Worm (Caenorhabditis elegans) whole organism, young adult: ENCODE results near the gene T25C12.3.

Source experiments
- B0261.1 ChIP-seq: sonication (generic microtip); optimal IDR thresholded peaks from 2 replicates; lab custom pipeline; 2016; ENCODE audit warnings: mild to moderate bottlenecking, missing genetic modification characterization, moderate library complexity, missing compliant biosample characterization
- C06A6.2 ChIP-seq: fragments of 200-800 bp; sonication (Bioruptor generic); conservative IDR thresholded peaks from 2 replicates; pipeline ENCODE4 v1.3.6; 2022; ENCODE audit warnings: missing genetic modification characterization, missing compliant biosample characterization
- F22D6.2 ChIP-seq: sonication (generic microtip); optimal IDR thresholded peaks from 2 replicates; lab custom pipeline; 2016; ENCODE audit warnings: mild to moderate bottlenecking, missing genetic modification characterization, missing compliant biosample characterization
- F33H1.4 ChIP-seq: fragments of 200-800 bp; sonication (Bioruptor generic); IDR thresholded peaks from 2 replicates; pipeline ENCODE4 v1.3.6; 2022; ENCODE audit warnings: missing genetic modification reagents, missing genetic modification characterization, missing compliant biosample characterization
- F37B4.10 ChIP-seq: fragments of 200-800 bp; sonication (Bioruptor generic); IDR thresholded peaks from 2 replicates; pipeline ENCODE4 v1.3.6; 2022; ENCODE audit warnings: missing genetic modification characterization, missing compliant biosample characterization
- F57C9.4 ChIP-seq: sonication (generic microtip); optimal IDR thresholded peaks from 2 replicates; lab custom pipeline; 2017; ENCODE audit warnings: mild to moderate bottlenecking, missing genetic modification characterization, missing compliant biosample characterization
- K12H6.12 ChIP-seq: fragments of 200-800 bp; sonication (Bioruptor generic); optimal IDR thresholded peaks from 2 replicates; lab custom pipeline; 2018; ENCODE audit warnings: mild to moderate bottlenecking, missing genetic modification characterization, missing compliant biosample characterization
- T26A5.8 ChIP-seq: sonication (generic microtip); optimal IDR thresholded peaks from 2 replicates; lab custom pipeline; 2016; ENCODE audit warnings: missing genetic modification characterization, missing compliant biosample characterization
- Y53G8AR.9 ChIP-seq: fragments of 200-800 bp; sonication (Bioruptor generic); conservative IDR thresholded peaks from 2 replicates; pipeline ENCODE4 v1.3.6; 2022; ENCODE audit warnings: missing genetic modification reagents, missing genetic modification characterization, missing compliant biosample characterization
- Y79H2A.3 ChIP-seq: fragments of 200-800 bp; sonication (Bioruptor generic); conservative IDR thresholded peaks from 2 replicates; pipeline ENCODE4 v1.3.6; 2022; ENCODE audit warnings: missing genetic modification reagents, missing genetic modification characterization, missing compliant biosample characterization
- akir-1 ChIP-seq: fragments of 200-800 bp; sonication (Bioruptor generic); optimal IDR thresholded peaks from 2 replicates; lab custom pipeline; 2018; ENCODE audit warnings: mild to moderate bottlenecking, missing genetic modification characterization, moderate library complexity, missing compliant biosample characterization
- atf-7 ChIP-seq: sonication (generic microtip); optimal IDR thresholded peaks from 2 replicates; lab custom pipeline; 2017; ENCODE audit warnings: mild to moderate bottlenecking, missing genetic modification characterization, missing compliant biosample characterization
- attf-3 ChIP-seq: fragments of 200-800 bp; sonication (Bioruptor generic); conservative IDR thresholded peaks from 2 replicates; pipeline ENCODE4 v1.3.6; 2022; ENCODE audit warnings: missing genetic modification reagents, missing genetic modification characterization, missing compliant biosample characterization
- bed-1 ChIP-seq: fragments of 200-800 bp; sonication (Bioruptor generic); IDR thresholded peaks from 2 replicates; pipeline ENCODE4 v1.3.6; 2022; ENCODE audit warnings: missing genetic modification reagents, missing genetic modification characterization, missing compliant biosample characterization
- cebp-2 ChIP-seq: fragments of 200-800 bp; sonication (Bioruptor generic); IDR thresholded peaks from 2 replicates; pipeline ENCODE4 v1.3.6; 2022; ENCODE audit warnings: missing genetic modification characterization, missing compliant biosample characterization
- ceh-27 ChIP-seq: fragments of 200-800 bp; sonication (Bioruptor generic); optimal IDR thresholded peaks from 2 replicates; lab custom pipeline; 2018; ENCODE audit warnings: mild to moderate bottlenecking, missing genetic modification characterization, moderate library complexity, missing compliant biosample characterization
- ceh-58 ChIP-seq: fragments of 200-800 bp; sonication (Bioruptor generic); IDR thresholded peaks from 2 replicates; pipeline ENCODE4 v1.3.6; 2022; ENCODE audit warnings: missing genetic modification characterization, missing compliant biosample characterization
- ceh-79 ChIP-seq: sonication (generic microtip); optimal IDR thresholded peaks from 2 replicates; lab custom pipeline; 2017; ENCODE audit warnings: mild to moderate bottlenecking, missing genetic modification characterization, missing compliant biosample characterization
- dpff-1 ChIP-seq: sonication (generic microtip); optimal IDR thresholded peaks from 2 replicates; lab custom pipeline; 2017; ENCODE audit warnings: mild to moderate bottlenecking, missing genetic modification characterization, missing compliant biosample characterization
- dpl-1 ChIP-seq: fragments of 150-350 bp; optimal IDR thresholded peaks from 2 replicates; lab custom pipeline; 2014; ENCODE audit warnings: missing biosample characterization, missing genetic modification reagents, missing genetic modification characterization
- egl-18 ChIP-seq: fragments of 200-800 bp; sonication (Bioruptor generic); IDR thresholded peaks from 2 replicates; pipeline ENCODE4 v1.3.6; 2022; ENCODE audit warnings: missing genetic modification reagents, missing genetic modification characterization, missing compliant biosample characterization
- egrh-3 ChIP-seq: fragments of 200-800 bp; sonication (Bioruptor generic); IDR thresholded peaks from 2 replicates; pipeline ENCODE4 v1.3.6; 2022; ENCODE audit warnings: missing genetic modification reagents, missing genetic modification characterization, missing compliant biosample characterization
- fkh-3 ChIP-seq: sonication (generic microtip); optimal IDR thresholded peaks from 2 replicates; lab custom pipeline; 2016; ENCODE audit warnings: mild to moderate bottlenecking, missing genetic modification characterization, missing compliant biosample characterization
- hlh-12 ChIP-seq: sonication (generic microtip); optimal IDR thresholded peaks from 2 replicates; lab custom pipeline; 2016; ENCODE audit warnings: missing genetic modification characterization, missing compliant biosample characterization
- hmg-1.2 ChIP-seq: fragments of 200-800 bp; sonication (Bioruptor generic); IDR thresholded peaks from 2 replicates; pipeline ENCODE4 v1.3.6; 2022; ENCODE audit warnings: missing genetic modification reagents, missing genetic modification characterization, missing compliant biosample characterization
- hrde-1 ChIP-seq: sonication (generic microtip); optimal IDR thresholded peaks from 2 replicates; lab custom pipeline; 2016; ENCODE audit warnings: missing genetic modification characterization, mild to moderate bottlenecking, missing compliant biosample characterization, moderate library complexity, missing genotype, missing genetic modification reagents, borderline replicate concordance
- hsf-1 ChIP-seq: fragments of 200-800 bp; sonication (Bioruptor generic); IDR thresholded peaks from 2 replicates; pipeline ENCODE4 v1.3.6; 2022; ENCODE audit warnings: missing genetic modification reagents, missing genetic modification characterization, missing compliant biosample characterization
- let-526 ChIP-seq: fragments of 200-800 bp; sonication (Bioruptor generic); IDR thresholded peaks from 2 replicates; pipeline ENCODE4 v1.3.6; 2022; ENCODE audit warnings: missing genetic modification reagents, missing genetic modification characterization, missing compliant biosample characterization
- lin-26 ChIP-seq: fragments of 200-800 bp; sonication (Bioruptor generic); IDR thresholded peaks from 2 replicates; pipeline ENCODE4 v1.3.6; 2022; ENCODE audit warnings: missing genetic modification reagents, missing genetic modification characterization, missing compliant biosample characterization
- lin-35 ChIP-seq, 3 experiments: fragments of 150-350 bp in 2 of 3; sonication (generic microtip) in 1 of 3; optimal IDR thresholded peaks; 2 replicates each; lab custom pipeline; 2014 to 2018; ENCODE audit warnings: missing biosample characterization in 3 of 3, missing genetic modification characterization in 3 of 3, missing genetic modification reagents in 3 of 3
- lin-54 ChIP-seq: fragments of 200-800 bp; sonication (Bioruptor generic); optimal IDR thresholded peaks from 2 replicates; lab custom pipeline; 2018; ENCODE audit warnings: mild to moderate bottlenecking, missing genetic modification characterization, missing compliant biosample characterization
- lir-1 ChIP-seq: fragments of 200-800 bp; sonication (Bioruptor generic); conservative IDR thresholded peaks from 2 replicates; pipeline ENCODE4 v1.3.6; 2022; ENCODE audit warnings: missing genetic modification reagents, missing genetic modification characterization, missing compliant biosample characterization
- madf-6 ChIP-seq: fragments of 200-800 bp; sonication (Bioruptor generic); IDR thresholded peaks from 2 replicates; pipeline ENCODE4 v1.3.6; 2022; ENCODE audit warnings: missing genetic modification reagents, missing genetic modification characterization, missing compliant biosample characterization
- nfyb-1 ChIP-seq: fragments of 200-800 bp; sonication (Bioruptor generic); IDR thresholded peaks from 2 replicates; pipeline ENCODE4 v1.3.6; 2022; ENCODE audit warnings: missing genetic modification reagents, missing genetic modification characterization, missing compliant biosample characterization
- nhr-80 ChIP-seq: sonication (generic microtip); optimal IDR thresholded peaks from 2 replicates; lab custom pipeline; 2016; ENCODE audit warnings: missing genetic modification characterization, missing compliant biosample characterization
- rcor-1 ChIP-seq: fragments of 200-800 bp; sonication (Bioruptor generic); IDR thresholded peaks from 2 replicates; pipeline ENCODE4 v1.3.6; 2022; ENCODE audit warnings: missing genetic modification reagents, missing genetic modification characterization, missing compliant biosample characterization
- rec-8 ChIP-seq, 2 experiments: sonication (generic microtip); optimal IDR thresholded peaks; 2 replicates each; lab custom pipeline; 2016; ENCODE audit warnings: mild to moderate bottlenecking in 2 of 2, missing genetic modification characterization in 2 of 2, missing genetic modification reagents in 2 of 2, missing genotype in 2 of 2, missing biosample characterization in 1 of 2, missing compliant biosample characterization in 1 of 2, moderate library complexity in 1 of 2
- rpc-1 ChIP-seq, 2 experiments: fragments of 150-350 bp in 1 of 2; sonication (generic microtip) in 1 of 2; optimal IDR thresholded peaks; 2 replicates each; lab custom pipeline; 2014 to 2018; ENCODE audit warnings: missing biosample characterization in 1 of 2, missing genetic modification characterization in 1 of 2, missing genetic modification reagents in 1 of 2, missing genotype in 1 of 2
- snpc-1.1 ChIP-seq: sonication (generic microtip); optimal IDR thresholded peaks from 2 replicates; lab custom pipeline; 2017; ENCODE audit warnings: missing genetic modification characterization, mild to moderate bottlenecking, missing compliant biosample characterization, antibody characterized with exemption, moderate library complexity, missing genotype, missing genetic modification reagents; ENCODE audit not compliant: insufficient read depth
- snpc-3.4 ChIP-seq: sonication (generic microtip); optimal IDR thresholded peaks from 2 replicates; lab custom pipeline; 2017; ENCODE audit warnings: missing genetic modification characterization, mild to moderate bottlenecking, missing compliant biosample characterization, antibody characterized with exemption, moderate library complexity, missing genotype, missing genetic modification reagents
- tbp1 ChIP-seq: fragments of 200-800 bp; sonication (Bioruptor generic); optimal IDR thresholded peaks from 2 replicates; lab custom pipeline; 2018; ENCODE audit warnings: mild to moderate bottlenecking, missing genetic modification characterization, missing compliant biosample characterization
- unc-130 ChIP-seq: sonication (generic microtip); optimal IDR thresholded peaks from 2 replicates; lab custom pipeline; 2016; ENCODE audit warnings: missing genetic modification reagents, missing genetic modification characterization, missing compliant biosample characterization
- xnd-1 ChIP-seq: sonication (generic microtip); optimal IDR thresholded peaks from 2 replicates; lab custom pipeline; 2016; ENCODE audit warnings: missing genotype, missing genetic modification reagents, missing genetic modification characterization, missing compliant biosample characterization
- zfh-2 ChIP-seq: fragments of 200-800 bp; sonication (Bioruptor generic); conservative IDR thresholded peaks from 2 replicates; pipeline ENCODE4 v1.3.6; 2022; ENCODE audit warnings: missing genetic modification reagents, missing genetic modification characterization, missing compliant biosample characterization
- ztf-22 ChIP-seq: fragments of 200-800 bp; sonication (Bioruptor generic); optimal IDR thresholded peaks from 2 replicates; lab custom pipeline; 2018; ENCODE audit warnings: mild to moderate bottlenecking, missing genetic modification characterization, moderate library complexity, missing compliant biosample characterization
- ztf-26 ChIP-seq: sonication (generic microtip); optimal IDR thresholded peaks from 2 replicates; lab custom pipeline; 2017; ENCODE audit warnings: missing genetic modification characterization, missing compliant biosample characterization
- ztf-28 ChIP-seq: fragments of 200-800 bp; sonication (Bioruptor generic); IDR thresholded peaks from 2 replicates; pipeline ENCODE4 v1.3.6; 2022; ENCODE audit warnings: missing genetic modification reagents, missing genetic modification characterization, missing compliant biosample characterization
- ztf-3 ChIP-seq: fragments of 200-800 bp; sonication (Bioruptor generic); optimal IDR thresholded peaks from 2 replicates; lab custom pipeline; 2018; ENCODE audit warnings: mild to moderate bottlenecking, missing genetic modification characterization, missing compliant biosample characterization

T25C12.3 gene

ce11 chrX:11471893-11472292 lies 27.9 kb downstream of the T25C12.3 start (continued):
- no peak for TF ChIP-seq rpc-1 (optimal IDR thresholded peaks at IDR 0.05; lab: Kevin White, UChicago)
- no peak for TF ChIP-seq rpc-1 (tag; optimal IDR thresholded peaks at IDR 0.05; lab: Kevin White, UChicago)
- TF ChIP-seq ceh-58 (GFP tag; lab: Robert Waterston, UW): no peak
- TF ChIP-seq snpc-1.1 (tag; lab: Kevin White, UChicago): no peak
- no peak for TF ChIP-seq unc-130 (GFP tag; lab: Kevin White, UChicago)
- 0 out of 2 replicates have a peak, but pooled peaks have one; percentile 45 for TF ChIP-seq hsf-1 (GFP tag; lab: Robert Waterston, UW)
- no peak for TF ChIP-seq xnd-1 (tag; lab: Kevin White, UChicago)
- TF ChIP-seq ztf-3 (GFP tag; lab: Kevin White, UChicago): no peak
- TF ChIP-seq let-526 (GFP tag; lab: Robert Waterston, UW): 0 out of 2 replicates have a peak, but pooled peaks have one; percentile 34
- no peak for TF ChIP-seq Y79H2A.3 (GFP tag; lab: Robert Waterston, UW)
- TF ChIP-seq C06A6.2 (GFP tag; lab: Robert Waterston, UW): peak; percentile 51; the same call in 1 of the 2 replicates
- TF ChIP-seq ztf-22: peak; percentile 45
- no peak for TF ChIP-seq snpc-3.4 (tag; lab: Kevin White, UChicago)
- no peak for TF ChIP-seq akir-1
- TF ChIP-seq ceh-79 (tag; lab: Kevin White, UChicago): no peak
- no peak for TF ChIP-seq dpff-1
- TF ChIP-seq hmg-1.2 (GFP tag; lab: Robert Waterston, UW): peak; percentile 44
- no peak for TF ChIP-seq ztf-28
- no peak for TF ChIP-seq madf-6 (GFP tag; lab: Robert Waterston, UW)
- TF ChIP-seq lir-1: no peak; the same call in 1 of the 2 replicates
- peak in 1 of 3 experiments; percentile 7 for TF ChIP-seq lin-35 (GFP tag; optimal IDR thresholded peaks at IDR 0.05; lab: Kevin White, UChicago)
- TF ChIP-seq nhr-80 (tag; lab: Kevin White, UChicago): peak; percentile 38
- TF ChIP-seq F22D6.2 (tag; lab: Kevin White, UChicago): no peak
- no peak for TF ChIP-seq bed-1
- peak; percentile 46; the same call in 1 of the 2 replicates for TF ChIP-seq lin-26 (GFP tag; lab: Robert Waterston, UW)
- peak; percentile 79 for TF ChIP-seq nfyb-1 (GFP tag; lab: Robert Waterston, UW)
- peak; percentile 35 for TF ChIP-seq atf-7 (tag; lab: Kevin White, UChicago)
- peak; percentile 93 for TF ChIP-seq ceh-27 (GFP tag; lab: Kevin White, UChicago)
- peak; percentile 33 for TF ChIP-seq K12H6.12 (tag; lab: Kevin White, UChicago)
- TF ChIP-seq F33H1.4 (GFP tag; lab: Robert Waterston, UW): no peak
- no peak for TF ChIP-seq T26A5.8
- no peak for TF ChIP-seq hlh-12 (tag; lab: Kevin White, UChicago)
- no peak for TF ChIP-seq dpl-1 (GFP tag; lab: Kevin White, UChicago)
- no peak for TF ChIP-seq rec-8 (tag; optimal IDR thresholded peaks at IDR 0.05; lab: Kevin White, UChicago)
- no peak for TF ChIP-seq egl-18
- no peak for TF ChIP-seq cebp-2 (GFP tag; lab: Robert Waterston, UW)
- TF ChIP-seq rcor-1 (GFP tag; lab: Robert Waterston, UW): no peak
- peak; percentile 73 for TF ChIP-seq zfh-2 (GFP tag; lab: Robert Waterston, UW)
- TF ChIP-seq Y53G8AR.9: 0 out of 2 replicates have a peak, but pooled peaks have one; percentile 32
- TF ChIP-seq egrh-3 (GFP tag; lab: Robert Waterston, UW): no peak
- peak; percentile 18 for TF ChIP-seq tbp1 (GFP tag; lab: Kevin White, UChicago)
- TF ChIP-seq hrde-1 (tag; lab: Kevin White, UChicago): no peak
- TF ChIP-seq ztf-26: peak; percentile 2
- no peak for TF ChIP-seq B0261.1 (tag; lab: Kevin White, UChicago)
- TF ChIP-seq F37B4.10 (GFP tag; lab: Robert Waterston, UW): 0 out of 2 replicates have a peak, but pooled peaks have one; percentile 68
- no peak for TF ChIP-seq F57C9.4 (tag; lab: Kevin White, UChicago)
- TF ChIP-seq lin-54 (GFP tag; lab: Kevin White, UChicago): no peak
- TF ChIP-seq attf-3 (GFP tag; lab: Robert Waterston, UW): no peak
- no peak for TF ChIP-seq fkh-3 (tag; lab: Kevin White, UChicago)
